Fruit fly (Drosophila melanogaster) S2 (cell line): ENCODE data around the gene CG14356.

ENCODE experiments used
- CG8478 ChIP-seq: fragments of >200 bp; optimal IDR thresholded peaks from 2 replicates; lab custom pipeline; 2018
- CTCF ChIP-seq, 2 experiments: fragments of >200 bp; optimal IDR thresholded peaks; 2 replicates each; lab custom pipeline; 2018

DNA sequence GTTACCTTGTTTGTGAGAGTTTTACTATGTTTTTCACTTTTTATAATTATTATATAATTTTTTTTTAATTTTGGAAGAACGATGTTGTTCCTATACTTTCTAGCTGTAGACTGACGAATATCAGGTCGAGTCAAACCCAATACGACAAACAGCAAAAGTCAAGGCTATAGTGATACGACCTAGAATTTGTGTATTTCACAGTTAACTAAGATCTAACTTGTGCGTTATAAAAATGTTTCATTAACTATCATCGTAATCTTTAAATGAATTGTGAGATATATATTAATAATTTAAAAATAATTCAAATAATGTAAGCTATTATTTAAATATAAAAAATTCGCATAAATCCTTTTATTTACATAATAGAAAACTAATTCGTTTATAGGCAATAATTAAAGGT lies 33.9 kb downstream of the CG14356 start, which contains the start of gene CG9920:
- TF ChIP-seq CG8478, result no peak
- TF ChIP-seq CTCF (optimal IDR thresholded peaks at IDR 0.05; lab: Kevin White, UChicago), result no peak
